Fruit fly (Drosophila melanogaster) Kc167 (cell line): ENCODE measurements around the gene otu.

ENCODE experiments used
- Myc ChIP-seq: fragments of >200 bp; optimal IDR thresholded peaks from 2 replicates; lab custom pipeline; 2017; ENCODE audit warnings: missing external identifiers
- Sin3A ChIP-seq: fragments of >200 bp; optimal IDR thresholded peaks from 2 replicates; lab custom pipeline; 2018; ENCODE audit warnings: missing external identifiers
- h ChIP-seq: fragments of >200 bp; optimal IDR thresholded peaks from 3 replicates; lab custom pipeline; 2018; ENCODE audit warnings: missing external identifiers
- insv ChIP-seq: fragments of >200 bp; optimal IDR thresholded peaks from 3 replicates; lab custom pipeline; 2018; ENCODE audit warnings: missing external identifiers
- psq ChIP-seq: fragments of >200 bp; optimal IDR thresholded peaks from 2 replicates; lab custom pipeline; 2017; ENCODE audit warnings: missing external identifiers
- ttk ChIP-seq: sonication (Bioruptor generic); optimal IDR thresholded peaks from 2 replicates; lab custom pipeline; 2017; ENCODE audit warnings: missing external identifiers

otu gene

dm6 chrX:8475657-8476056, 13.7 kb downstream of the otu start:
- no peak for TF ChIP-seq Myc (lab: Kevin White, UChicago)
- no peak for TF ChIP-seq h (lab: Kevin White, UChicago)
- no peak for TF ChIP-seq Sin3A (lab: Kevin White, UChicago)
- no peak for TF ChIP-seq ttk (lab: Kevin White, UChicago)
- TF ChIP-seq psq, result no peak
- no peak for TF ChIP-seq insv (lab: Kevin White, UChicago)

- TF ChIP-seq h (lab: Kevin White, UChicago) (no peak), Myc (lab: Kevin White, UChicago) (no peak)
Observed at dm6 chrX:8473339-8473887, 15.9 kb downstream of the otu start, which contains the start of gene Cp7Fb. Gene Cp7Fb (plus strand): TSS chrX:8473837.

dm6 chrX:8470588-8470987, 18.7 kb downstream of the otu start, which contains the start of gene Cp7Fa:
Gene Cp7Fa (plus strand): TSS chrX:8470888.
- TF ChIP-seq Sin3A (lab: Kevin White, UChicago) (no peak), h (lab: Kevin White, UChicago) (no peak), ttk (lab: Kevin White, UChicago) (no peak), psq (no peak), Myc (lab: Kevin White, UChicago) (no peak), insv (lab: Kevin White, UChicago) (no peak)

dm6 chrX:8469606-8470005, 19.7 kb downstream of the otu start:
- no peak for TF ChIP-seq Myc (lab: Kevin White, UChicago)

- no peak for TF ChIP-seq Sin3A (lab: Kevin White, UChicago)
- TF ChIP-seq psq, result no peak
- TF ChIP-seq ttk (lab: Kevin White, UChicago), result no peak
- TF ChIP-seq insv (lab: Kevin White, UChicago), result no peak
- no peak for TF ChIP-seq Myc (lab: Kevin White, UChicago)
- no peak for TF ChIP-seq h (lab: Kevin White, UChicago)
Observed at dm6 chrX:8468962-8469459, 20.3 kb downstream of the otu start, which contains the start of gene CG12116. Gene CG12116 (minus strand): TSS chrX:8469012.

dm6 chrX:8466729-8467215, 22.6 kb downstream of the otu start:
- TF ChIP-seq psq (no peak), Myc (lab: Kevin White, UChicago) (no peak), ttk (lab: Kevin White, UChicago) (no peak), insv (lab: Kevin White, UChicago) (no peak), Sin3A (lab: Kevin White, UChicago) (no peak), h (lab: Kevin White, UChicago) (no peak)

dm6 chrX:8464378-8465036, 24.8 kb downstream of the otu start, which contains the start of gene Sptr:
Gene Sptr (minus strand): TSS chrX:8464438.
- TF ChIP-seq Myc (lab: Kevin White, UChicago), result no peak
- TF ChIP-seq Sin3A (lab: Kevin White, UChicago), result no peak
- TF ChIP-seq h (lab: Kevin White, UChicago), result no peak
- no peak for TF ChIP-seq ttk (lab: Kevin White, UChicago)
- no peak for TF ChIP-seq insv (lab: Kevin White, UChicago)
- no peak for TF ChIP-seq psq

- TF ChIP-seq psq, result no peak
- TF ChIP-seq insv (lab: Kevin White, UChicago), result no peak
- TF ChIP-seq Sin3A (lab: Kevin White, UChicago), result no peak
- no peak for TF ChIP-seq ttk (lab: Kevin White, UChicago)
- TF ChIP-seq h (lab: Kevin White, UChicago), result no peak
- TF ChIP-seq Myc (lab: Kevin White, UChicago), result no peak
Observed at dm6 chrX:8461147-8461546, 28.2 kb downstream of the otu start, which contains the start of gene Es2. Gene Es2 (plus strand): TSS chrX:8461479.

- TF ChIP-seq ttk (lab: Kevin White, UChicago) (no peak), Sin3A (lab: Kevin White, UChicago) (no peak), h (lab: Kevin White, UChicago) (no peak), psq (no peak), insv (lab: Kevin White, UChicago) (no peak), Myc (lab: Kevin White, UChicago) (no peak)
Observed at dm6 chrX:8460686-8461085, 28.6 kb downstream of the otu start, which contains the start of gene CG15347. Gene CG15347 (minus strand): TSS chrX:8460898.

dm6 chrX:8460232-8460631, 29.1 kb downstream of the otu start:
- TF ChIP-seq Sin3A (lab: Kevin White, UChicago) (no peak), Myc (lab: Kevin White, UChicago) (no peak), ttk (lab: Kevin White, UChicago) (no peak), h (lab: Kevin White, UChicago) (no peak), insv (lab: Kevin White, UChicago) (no peak), psq (no peak)

dm6 chrX:8459452-8460040, 29.8 kb downstream of the otu start:
- TF ChIP-seq Sin3A (lab: Kevin White, UChicago), result no peak
- no peak for TF ChIP-seq insv (lab: Kevin White, UChicago)
- TF ChIP-seq Myc (lab: Kevin White, UChicago), result no peak
- no peak for TF ChIP-seq psq
- TF ChIP-seq h (lab: Kevin White, UChicago), result no peak
- TF ChIP-seq ttk (lab: Kevin White, UChicago), result no peak
